Worm (Caenorhabditis elegans) whole organism, L4/young adult: ENCODE data around the gene K10C9.7.

Experiments
- W03F9.2 ChIP-seq: fragments of 150-350 bp; optimal IDR thresholded peaks from 2 replicates; lab custom pipeline; 2014; ENCODE audit warnings: missing biosample characterization, missing genetic modification characterization
- dao-5 ChIP-seq: sonication (generic microtip); optimal IDR thresholded peaks from 2 replicates; lab custom pipeline; 2016; ENCODE audit warnings: missing genotype, missing genetic modification characterization, moderate library complexity, missing compliant biosample characterization
- him-1 ChIP-seq: sonication (generic microtip); optimal IDR thresholded peaks from 2 replicates; lab custom pipeline; 2016; ENCODE audit warnings: missing genotype, missing genetic modification reagents, missing genetic modification characterization, missing compliant biosample characterization

DNA sequence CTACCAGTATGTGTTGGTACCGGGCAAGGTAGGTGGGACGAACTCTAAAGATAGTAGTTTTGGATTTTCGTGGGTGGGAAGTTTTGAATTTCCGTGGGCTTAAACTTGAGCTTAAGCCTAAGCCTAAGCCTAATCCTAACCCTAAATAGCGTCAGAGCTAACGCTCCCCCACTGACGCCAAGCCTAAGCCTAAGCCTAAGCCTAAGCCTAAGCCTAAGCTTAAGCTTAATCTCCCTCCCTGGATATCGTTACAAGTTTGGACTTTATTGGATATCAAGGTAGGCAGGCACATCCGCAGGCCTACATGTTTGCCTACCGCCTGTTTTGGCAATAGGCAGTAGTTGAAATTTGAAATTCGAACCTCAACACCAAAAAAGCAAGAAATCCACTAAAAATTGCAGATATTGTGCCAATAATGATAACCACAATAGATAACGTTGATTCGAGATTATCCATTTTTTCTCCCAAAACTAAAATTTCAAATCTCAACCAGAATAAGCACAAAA, 14.8 kb downstream of the K10C9.7 start, which contains the start of gene K10C9.4:
- TF ChIP-seq him-1 (tag; lab: Kevin White, UChicago) (no peak), W03F9.2 (tag; lab: Kevin White, UChicago) (no peak), dao-5 (tag; lab: Kevin White, UChicago) (no peak)
